Worm (Caenorhabditis elegans): ENCODE measurements around the gene cbs-1.
A peak's percentile ranks its signal among the peaks of the same experiment; 100 is the strongest.

DNA sequence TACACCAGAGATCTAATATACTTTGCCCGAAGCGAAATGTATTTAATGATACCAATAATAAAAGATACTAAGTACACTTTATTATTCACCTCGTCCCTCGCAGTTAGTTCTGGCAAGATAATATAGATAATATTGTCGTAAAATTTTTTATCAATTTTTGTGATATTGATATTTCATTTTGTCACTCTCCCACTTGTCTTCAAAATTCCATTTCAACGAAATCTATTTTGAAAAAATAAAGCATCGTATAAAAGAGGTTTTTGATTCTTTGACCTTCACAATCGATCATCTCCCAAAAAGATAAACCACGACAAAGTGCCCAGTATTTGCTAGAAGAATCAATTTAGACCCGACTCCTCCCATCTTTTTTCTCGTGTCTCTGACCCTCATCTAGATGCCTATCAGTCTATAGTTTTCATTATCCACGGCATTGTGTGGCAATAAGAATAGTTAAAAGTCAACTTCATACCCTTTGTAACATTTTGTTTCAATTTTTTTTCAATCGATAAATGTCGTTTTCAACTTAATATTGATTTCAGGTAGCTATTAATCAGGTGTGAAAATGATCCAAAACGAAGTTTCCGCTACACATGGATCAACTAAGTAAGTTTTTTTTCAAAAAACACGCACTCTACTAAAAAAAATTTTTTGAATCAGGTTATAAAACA, at the start of gene cbs-1:
- no peak for TF ChIP-seq nhr-11 (tag; optimal IDR thresholded peaks at IDR 0.05)
- TF ChIP-seq elt-1 (tag; optimal IDR thresholded peaks at IDR 0.05) = peak; percentile 27
- no peak for TF ChIP-seq elt-3 (tag; optimal IDR thresholded peaks at IDR 0.05)
- TF ChIP-seq daf-12 (tag; optimal IDR thresholded peaks at IDR 0.05) = no peak
- no peak for TF ChIP-seq nhr-12 (tag; optimal IDR thresholded peaks at IDR 0.05)
- TF ChIP-seq lin-15B (tag; optimal IDR thresholded peaks at IDR 0.05) = no peak
- TF ChIP-seq skn-1 (tag; optimal IDR thresholded peaks at IDR 0.05) = no peak
- TF ChIP-seq ceh-9 (tag; optimal IDR thresholded peaks at IDR 0.05) = no peak
